Fruit fly (Drosophila melanogaster) whole organism, wandering third instar larva: ENCODE measurements around the gene CG33124.
A peak's percentile ranks its signal among the peaks of the same experiment; 100 is the strongest.

Experiments
- Abd-B ChIP-seq: fragments of >200 bp; optimal IDR thresholded peaks from 2 replicates; lab custom pipeline; 2017; ENCODE audit warnings: missing biosample characterization, missing genetic modification characterization
- CG32264 ChIP-seq: fragments of 200-800 bp; sonication (Bioruptor generic); optimal IDR thresholded peaks from 2 replicates; lab custom pipeline; 2016; ENCODE audit warnings: missing biosample characterization, missing genetic modification characterization
- CG9705 ChIP-seq: fragments of 200-800 bp; sonication (Bioruptor generic); optimal IDR thresholded peaks from 2 replicates; lab custom pipeline; 2018; ENCODE audit warnings: missing biosample characterization, mild to moderate bottlenecking, missing genetic modification characterization
- Dfd ChIP-seq: fragments of >200 bp; optimal IDR thresholded peaks from 2 replicates; lab custom pipeline; 2017; ENCODE audit warnings: missing biosample characterization, missing genetic modification characterization
- Dif ChIP-seq: fragments of 200-275, 200-300 bp; sonication (Bioruptor generic); optimal IDR thresholded peaks from 2 replicates; lab custom pipeline; 2018; ENCODE audit warnings: missing biosample characterization, missing genetic modification characterization; ENCODE audit not compliant: partially characterized antibody
- HLH106 ChIP-seq: fragments of 200-800 bp; optimal IDR thresholded peaks from 3 replicates; lab custom pipeline; 2019; ENCODE audit warnings: missing biosample characterization, mild to moderate bottlenecking, missing genetic modification characterization, moderate library complexity
- Hnf4 ChIP-seq: fragments of 200-800 bp; sonication (Bioruptor generic); optimal IDR thresholded peaks from 2 replicates; lab custom pipeline; 2016; ENCODE audit warnings: missing biosample characterization, mild to moderate bottlenecking, missing genetic modification characterization
- Hr78 ChIP-seq: fragments of >200 bp; optimal IDR thresholded peaks from 2 replicates; lab custom pipeline; 2017; ENCODE audit warnings: missing biosample characterization, missing genetic modification characterization
- Hr83 ChIP-seq: fragments of 200-300 bp; sonication (Bioruptor generic); optimal IDR thresholded peaks from 2 replicates; lab custom pipeline; 2016; ENCODE audit warnings: missing biosample characterization, mild to moderate bottlenecking, missing genetic modification characterization, moderate library complexity; ENCODE audit not compliant: poor library complexity, severe bottlenecking
- Jra ChIP-seq: sonication (Bioruptor generic); optimal IDR thresholded peaks from 2 replicates; lab custom pipeline; 2016; ENCODE audit warnings: missing biosample characterization, missing genetic modification characterization
- Mio ChIP-seq: sonication (Bioruptor generic); optimal IDR thresholded peaks from 2 replicates; lab custom pipeline; 2016; ENCODE audit warnings: missing biosample characterization, missing genetic modification characterization
- Myc ChIP-seq: fragments of >200 bp; optimal IDR thresholded peaks from 2 replicates; lab custom pipeline; 2017
- OdsH ChIP-seq: fragments of 200-800 bp; sonication (Bioruptor generic); optimal IDR thresholded peaks from 2 replicates; lab custom pipeline; 2016; ENCODE audit warnings: missing biosample characterization, mild to moderate bottlenecking, missing genetic modification characterization
- Rel ChIP-seq, 2 experiments: fragments of 200-800 bp; sonication (Bioruptor generic) in 1 of 2; optimal IDR thresholded peaks; 2 replicates in 1 of 2; 3 replicates in 1 of 2; lab custom pipeline; 2016 to 2019; ENCODE audit warnings: mild to moderate bottlenecking in 2 of 2, missing biosample characterization in 2 of 2, missing genetic modification characterization in 2 of 2, moderate library complexity in 1 of 2
- Sp1 ChIP-seq: fragments of 200-800 bp; sonication (Bioruptor generic); optimal IDR thresholded peaks from 3 replicates; lab custom pipeline; 2019; ENCODE audit warnings: missing biosample characterization, mild to moderate bottlenecking, missing genetic modification characterization, moderate library complexity
- Vsx2 ChIP-seq: fragments of 200-300, 225-300 bp; sonication (Bioruptor generic); optimal IDR thresholded peaks from 2 replicates; lab custom pipeline; 2018; ENCODE audit warnings: missing biosample characterization, missing genetic modification characterization; ENCODE audit not compliant: partially characterized antibody
- br ChIP-seq: fragments of 200-800 bp; sonication (Bioruptor generic); optimal IDR thresholded peaks from 2 replicates; lab custom pipeline; 2016; ENCODE audit warnings: missing biosample characterization, missing genetic modification characterization
- brk ChIP-seq: fragments of 200-800 bp; sonication (Bioruptor generic); optimal IDR thresholded peaks from 2 replicates; lab custom pipeline; 2016; ENCODE audit warnings: missing biosample characterization, mild to moderate bottlenecking, missing genetic modification characterization
- dl ChIP-seq, 2 experiments: fragments of 175-275, 200-275 bp in 1 of 2; fragments of 200-275 bp in 1 of 2; sonication (Bioruptor generic); optimal IDR thresholded peaks; lab custom pipeline; 2018; ENCODE audit warnings: mild to moderate bottlenecking in 2 of 2, missing biosample characterization in 2 of 2, missing genetic modification characterization in 2 of 2, moderate library complexity in 2 of 2; ENCODE audit not compliant: partially characterized antibody in 2 of 2, insufficient read depth in 1 of 2
- dmrt93B ChIP-seq: fragments of 200-800 bp; sonication (Bioruptor generic); optimal IDR thresholded peaks from 2 replicates; lab custom pipeline; 2018; ENCODE audit warnings: missing biosample characterization, mild to moderate bottlenecking, missing genetic modification characterization
- dsf ChIP-seq: sonication (Bioruptor generic); optimal IDR thresholded peaks from 2 replicates; lab custom pipeline; 2016; ENCODE audit warnings: missing biosample characterization, missing genetic modification characterization, borderline replicate concordance
- ey ChIP-seq: fragments of 200-800 bp; sonication (Bioruptor generic); optimal IDR thresholded peaks from 2 replicates; lab custom pipeline; 2016; ENCODE audit warnings: missing biosample characterization, missing genetic modification characterization
- foxo ChIP-seq, 2 experiments: fragments of 200-800 bp; sonication (Bioruptor generic); optimal IDR thresholded peaks; 2 replicates in 1 of 2; 3 replicates in 1 of 2; lab custom pipeline; 2016 to 2017; ENCODE audit warnings: missing biosample characterization in 2 of 2, missing genetic modification characterization in 2 of 2
- fru ChIP-seq: fragments of 200-800 bp; sonication (Bioruptor generic); optimal IDR thresholded peaks from 3 replicates; lab custom pipeline; 2016; ENCODE audit warnings: missing biosample characterization, mild to moderate bottlenecking, missing genetic modification characterization
- h ChIP-seq: fragments of 200-800 bp; sonication (Bioruptor generic); optimal IDR thresholded peaks from 3 replicates; lab custom pipeline; 2016; ENCODE audit warnings: missing biosample characterization, mild to moderate bottlenecking, missing genetic modification characterization
- jim ChIP-seq: fragments of 175-275, 200-325 bp; sonication (Bioruptor generic); optimal IDR thresholded peaks from 2 replicates; lab custom pipeline; 2016; ENCODE audit warnings: missing biosample characterization, mild to moderate bottlenecking, missing genetic modification characterization
- lola ChIP-seq: fragments of >200 bp; optimal IDR thresholded peaks from 2 replicates; lab custom pipeline; 2017; ENCODE audit warnings: missing biosample characterization, missing genetic modification characterization
- pan ChIP-seq: fragments of >200 bp; optimal IDR thresholded peaks from 2 replicates; lab custom pipeline; 2017
- psq ChIP-seq: fragments of 200-800 bp; sonication (Bioruptor generic); optimal IDR thresholded peaks from 3 replicates; lab custom pipeline; 2017; ENCODE audit warnings: missing biosample characterization, mild to moderate bottlenecking, missing genetic modification characterization, moderate library complexity
- rgr ChIP-seq: fragments of 200-800 bp; sonication (Bioruptor generic); optimal IDR thresholded peaks from 3 replicates; lab custom pipeline; 2016; ENCODE audit warnings: missing biosample characterization, mild to moderate bottlenecking, missing genetic modification characterization
- sage ChIP-seq: fragments of 200-800 bp; sonication (Bioruptor generic); optimal IDR thresholded peaks from 2 replicates; lab custom pipeline; 2016; ENCODE audit warnings: missing biosample characterization, mild to moderate bottlenecking, missing genetic modification characterization
- sv ChIP-seq: fragments of 200-800 bp; sonication (Bioruptor generic); optimal IDR thresholded peaks from 3 replicates; lab custom pipeline; 2016; ENCODE audit warnings: missing biosample characterization, missing genetic modification characterization
- tai ChIP-seq: sonication (Bioruptor generic); optimal IDR thresholded peaks from 2 replicates; lab custom pipeline; 2016; ENCODE audit warnings: missing biosample characterization, missing genetic modification characterization
- usp ChIP-seq: fragments of >200 bp; optimal IDR thresholded peaks from 2 replicates; lab custom pipeline; 2017; ENCODE audit warnings: missing biosample characterization, missing genetic modification characterization
- woc ChIP-seq: sonication (Bioruptor generic); optimal IDR thresholded peaks from 2 replicates; lab custom pipeline; 2016; ENCODE audit warnings: missing biosample characterization, mild to moderate bottlenecking, missing genetic modification characterization

Gene CG33124

DNA sequence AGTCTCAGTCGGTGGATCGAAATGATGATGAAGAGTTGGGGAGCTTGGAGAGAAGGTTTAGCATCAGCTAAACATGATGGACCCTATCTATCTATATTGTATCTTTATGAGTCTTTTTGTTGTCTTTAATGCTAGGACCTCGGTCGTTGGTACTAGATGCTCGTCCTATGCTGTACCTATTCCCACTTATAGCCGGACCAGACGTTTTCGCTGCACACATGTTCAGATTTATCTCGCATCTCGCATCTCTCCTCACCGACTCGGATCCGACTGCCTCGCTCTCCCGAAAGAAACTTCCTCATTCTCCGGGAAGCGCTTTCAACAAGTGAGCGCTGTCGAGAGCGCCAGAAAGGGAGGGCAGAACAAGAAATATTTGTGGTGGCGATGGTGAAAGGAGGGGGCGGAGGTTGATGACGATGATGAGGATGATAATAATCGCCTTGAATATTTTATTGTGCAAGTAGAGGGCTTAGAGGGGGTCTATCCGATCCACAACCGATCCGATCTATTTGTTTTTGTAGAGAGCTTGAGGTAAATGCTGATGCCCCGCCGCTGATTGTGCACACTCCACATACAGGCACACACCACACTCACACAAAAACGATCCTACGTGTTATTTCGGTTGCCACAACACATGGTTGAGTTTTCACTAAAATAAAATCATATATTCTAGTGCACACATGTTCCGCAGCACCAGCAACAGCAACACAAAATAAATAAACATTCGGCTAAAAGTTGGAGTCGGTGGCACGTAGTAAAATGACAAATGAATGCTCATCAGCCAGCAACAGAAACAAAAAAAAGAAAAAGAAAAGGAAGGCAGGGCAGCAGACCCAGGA, 46.0 kb downstream of the CG33124 start:
- TF ChIP-seq dl (GFP tag; optimal IDR thresholded peaks at IDR 0.05; lab: Kevin White, UChicago; ENCODE audit: insufficient read depth in 1 of 2, partially characterized antibody in 2 of 2) (peak; percentile 52 to 79), ey (peak; percentile 20), br (no peak), fru (GFP tag; lab: Kevin White, UChicago) (peak; percentile 45), rgr (GFP tag; lab: Kevin White, UChicago) (peak; percentile 2), Mio (GFP tag; lab: Kevin White, UChicago) (no peak), Dif (peak; percentile 85), Vsx2 (GFP tag; lab: Kevin White, UChicago) (peak; percentile 32), OdsH (GFP tag; lab: Kevin White, UChicago) (peak; percentile 63), dsf (GFP tag; lab: Kevin White, UChicago) (no peak)

DNA sequence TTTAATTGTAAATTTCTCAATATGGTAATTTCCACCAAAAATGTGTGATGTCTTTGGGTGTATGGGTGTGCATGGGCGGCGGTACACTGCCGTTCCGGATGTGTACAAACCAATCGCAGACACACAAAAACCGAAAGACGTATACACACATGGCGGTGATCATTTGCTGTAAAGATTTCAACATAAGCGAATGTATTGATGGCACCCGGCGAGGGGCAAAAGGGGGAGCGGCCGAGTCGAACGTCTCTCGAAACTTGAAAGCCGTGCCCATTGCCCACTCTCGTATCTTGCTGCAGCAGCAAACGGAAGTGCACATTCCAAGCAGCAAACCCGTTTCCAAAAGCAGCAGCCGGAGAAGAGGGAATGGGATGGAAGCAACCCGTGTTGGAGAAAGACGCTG, 46.6 kb downstream of the CG33124 start:
- TF ChIP-seq OdsH (GFP tag; lab: Kevin White, UChicago) (no peak), HLH106 (tag; lab: Kevin White, UChicago) (no peak), rgr (GFP tag; lab: Kevin White, UChicago) (no peak), Rel (GFP tag; optimal IDR thresholded peaks at IDR 0.05; lab: Kevin White, UChicago) (no peak), Rel (tag; optimal IDR thresholded peaks at IDR 0.05; lab: Kevin White, UChicago) (peak; percentile 58), CG32264 (GFP tag; lab: Kevin White, UChicago) (no peak), brk (GFP tag; lab: Kevin White, UChicago) (peak; percentile 53), Hr83 (GFP tag; lab: Kevin White, UChicago) (peak; percentile 81), sage (GFP tag; lab: Kevin White, UChicago) (peak; percentile 0), psq (GFP tag; lab: Kevin White, UChicago) (peak; percentile 26), Vsx2 (GFP tag; lab: Kevin White, UChicago) (peak; percentile 67), pan (no peak), Dif (peak; percentile 48), Jra (GFP tag; lab: Kevin White, UChicago) (no peak), Hr78 (no peak), dl (GFP tag; optimal IDR thresholded peaks at IDR 0.05; lab: Kevin White, UChicago; ENCODE audit: insufficient read depth in 1 of 2, partially characterized antibody in 2 of 2) (peak; percentile 29 to 36), h (GFP tag; lab: Kevin White, UChicago) (peak; percentile 47), tai (GFP tag; lab: Kevin White, UChicago) (no peak), CG9705 (GFP tag; lab: Kevin White, UChicago) (no peak)
- TF ChIP-seq, all 38 proteins: peak for 9

DNA sequence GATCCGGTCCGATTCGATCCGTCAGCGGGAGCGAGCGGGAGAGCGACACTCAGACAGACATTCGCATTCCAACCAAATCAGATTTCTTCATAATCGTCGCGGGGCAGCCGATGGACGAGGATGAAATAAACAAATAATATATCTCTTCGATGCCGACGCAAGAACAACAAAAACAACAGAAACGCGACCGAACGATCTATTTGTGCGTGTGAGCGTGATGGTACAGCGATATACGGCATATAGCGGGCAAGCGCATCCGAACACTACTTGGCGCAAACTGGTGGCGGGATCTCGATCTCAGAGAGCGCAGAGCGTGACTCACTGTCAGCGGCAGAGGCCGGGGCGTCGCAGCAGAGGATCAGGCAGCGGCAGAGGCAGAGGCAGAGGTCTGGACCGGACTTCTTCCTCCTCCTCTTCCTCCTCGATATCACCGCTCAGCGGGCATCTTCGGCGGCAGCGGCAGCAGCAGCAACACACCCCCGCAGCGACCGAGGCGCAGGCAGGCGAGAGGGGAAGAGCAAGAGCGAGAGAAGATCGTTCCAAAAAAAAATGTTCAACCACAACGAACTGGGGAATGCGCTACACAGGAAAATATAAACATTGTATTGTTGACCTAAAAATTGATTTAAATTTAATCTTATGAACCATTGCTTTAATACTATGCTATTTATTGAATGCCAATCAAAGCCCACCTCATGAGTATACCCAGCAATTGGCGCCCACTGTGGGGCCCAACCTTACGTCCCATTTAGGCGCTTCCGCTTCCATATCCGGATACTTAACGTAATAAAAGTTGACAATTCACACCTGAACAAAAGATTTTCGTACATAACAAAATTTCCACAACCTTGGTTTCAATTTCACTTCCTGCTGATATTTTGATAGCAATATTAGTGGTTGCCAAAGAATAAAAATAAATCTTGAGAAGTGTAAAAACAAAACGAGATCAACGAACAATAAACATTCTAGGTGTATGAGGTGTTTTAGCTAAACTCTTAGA, 47.4 kb downstream of the CG33124 start:
- no peak for TF ChIP-seq Dfd (GFP tag; lab: Kevin White, UChicago)
- peak; percentile 6 for TF ChIP-seq CG9705 (GFP tag; lab: Kevin White, UChicago)
- TF ChIP-seq ey = peak; percentile 53
- TF ChIP-seq rgr (GFP tag; lab: Kevin White, UChicago) = peak; percentile 49
- peak; percentile 54 for TF ChIP-seq dmrt93B (GFP tag; lab: Kevin White, UChicago)
- peak; percentile 56 for TF ChIP-seq fru (GFP tag; lab: Kevin White, UChicago)
- TF ChIP-seq HLH106 (tag; lab: Kevin White, UChicago) = peak; percentile 47
- no peak for TF ChIP-seq usp (GFP tag; lab: Kevin White, UChicago)
- TF ChIP-seq brk (GFP tag; lab: Kevin White, UChicago) = no peak
- TF ChIP-seq sage (GFP tag; lab: Kevin White, UChicago) = no peak
- peak; percentile 57 for TF ChIP-seq psq (GFP tag; lab: Kevin White, UChicago)
- TF ChIP-seq br = peak; percentile 19
- TF ChIP-seq woc (GFP tag; lab: Kevin White, UChicago) = peak; percentile 89
- TF ChIP-seq Jra (GFP tag; lab: Kevin White, UChicago) = peak; percentile 91
- TF ChIP-seq lola = no peak
- TF ChIP-seq Abd-B (GFP tag; lab: Kevin White, UChicago) = no peak
- peak; percentile 41 for TF ChIP-seq jim (GFP tag; lab: Kevin White, UChicago)
- peak; percentile 66 for TF ChIP-seq Hr83 (GFP tag; lab: Kevin White, UChicago)
- TF ChIP-seq Dif = peak; percentile 75
- peak; percentile 2 for TF ChIP-seq CG32264 (GFP tag; lab: Kevin White, UChicago)
- TF ChIP-seq pan = no peak
- peak; percentile 8 for TF ChIP-seq sv
- no peak for TF ChIP-seq Rel (GFP tag; optimal IDR thresholded peaks at IDR 0.05; lab: Kevin White, UChicago)
- TF ChIP-seq Rel (tag; optimal IDR thresholded peaks at IDR 0.05; lab: Kevin White, UChicago) = peak; percentile 74
- TF ChIP-seq Myc (lab: Kevin White, UChicago) = peak; percentile 39
- TF ChIP-seq dl (GFP tag; optimal IDR thresholded peaks at IDR 0.05; lab: Kevin White, UChicago; ENCODE audit: insufficient read depth in 1 of 2, partially characterized antibody in 2 of 2) = peak; percentile 13 to 68
- peak; percentile 15 for TF ChIP-seq OdsH (GFP tag; lab: Kevin White, UChicago)
- peak; percentile 38 for TF ChIP-seq Hnf4 (GFP tag; lab: Kevin White, UChicago)
- TF ChIP-seq foxo (GFP tag; optimal IDR thresholded peaks at IDR 0.05; lab: Kevin White, UChicago) = peak in 1 of 2 experiments; percentile 70
- TF ChIP-seq Sp1 = peak; percentile 45
- peak; percentile 52 for TF ChIP-seq h (GFP tag; lab: Kevin White, UChicago)
